Worm (Caenorhabditis elegans) whole organism, dauer: ENCODE data around the gene ZK550.2.

ENCODE experiments used
- unc-62 ChIP-seq: sonication (generic microtip); optimal IDR thresholded peaks from 2 replicates; lab custom pipeline; 2017; ENCODE audit warnings: missing biosample characterization, missing genetic modification reagents, missing genetic modification characterization

ZK550.2 gene

ce11 chrIV:17253435-17253834 is 8.1 kb downstream of the ZK550.2 start:
- TF ChIP-seq unc-62 (GFP tag; lab: Kevin White, UChicago), result no peak

ce11 chrIV:17255001-17255400 is 9.6 kb downstream of the ZK550.2 start, which contains the start of gene gtf-2E1:
gtf-2E1 (plus strand) TSS chrIV:17255301.
- TF ChIP-seq unc-62 (GFP tag; lab: Kevin White, UChicago), result no peak

ce11 chrIV:17258824-17259223 is 13.4 kb downstream of the ZK550.2 start:
- TF ChIP-seq unc-62 (GFP tag; lab: Kevin White, UChicago), result no peak

- no peak for TF ChIP-seq unc-62 (GFP tag; lab: Kevin White, UChicago)
Measured at ce11 chrIV:17259310-17259709, 13.9 kb downstream of the ZK550.2 start, which contains the start of gene phyh-1. phyh-1 (minus strand) TSS chrIV:17259410.

- no peak for TF ChIP-seq unc-62 (GFP tag; lab: Kevin White, UChicago)
Measured at ce11 chrIV:17262385-17262784, 17.0 kb downstream of the ZK550.2 start, which contains the start of gene ZK550.6. ZK550.6 (minus strand) TSS chrIV:17262485.

- TF ChIP-seq unc-62 (GFP tag; lab: Kevin White, UChicago), result no peak
Measured at ce11 chrIV:17263714-17264113, 18.3 kb downstream of the ZK550.2 start.

ce11 chrIV:17264714-17265113 is 19.3 kb downstream of the ZK550.2 start, which contains the start of gene F26D10.13:
F26D10.13 (minus strand) TSS chrIV:17264814.
- TF ChIP-seq unc-62 (GFP tag; lab: Kevin White, UChicago), result no peak

- TF ChIP-seq unc-62 (GFP tag; lab: Kevin White, UChicago), result no peak
Measured at ce11 chrIV:17265279-17265678, 19.9 kb downstream of the ZK550.2 start, which contains the start of gene str-187. str-187 (plus strand) TSS chrIV:17265579.

- TF ChIP-seq unc-62 (GFP tag; lab: Kevin White, UChicago), result no peak
Measured at ce11 chrIV:17265716-17266115, 20.3 kb downstream of the ZK550.2 start.

- no peak for TF ChIP-seq unc-62 (GFP tag; lab: Kevin White, UChicago)
Measured at ce11 chrIV:17267304-17267891, 22.0 kb downstream of the ZK550.2 start.

ce11 chrIV:17268069-17268468 is 22.7 kb downstream of the ZK550.2 start:
- no peak for TF ChIP-seq unc-62 (GFP tag; lab: Kevin White, UChicago)

ce11 chrIV:17268628-17269027 is 23.2 kb downstream of the ZK550.2 start:
- no peak for TF ChIP-seq unc-62 (GFP tag; lab: Kevin White, UChicago)

- no peak for TF ChIP-seq unc-62 (GFP tag; lab: Kevin White, UChicago)
Measured at ce11 chrIV:17269042-17269441, 23.7 kb downstream of the ZK550.2 start, which contains the start of gene atgp-1. atgp-1 (plus strand) TSS chrIV:17269342.

- no peak for TF ChIP-seq unc-62 (GFP tag; lab: Kevin White, UChicago)
Measured at ce11 chrIV:17269702-17270101, 24.3 kb downstream of the ZK550.2 start.

ce11 chrIV:17273602-17274110 is 28.3 kb downstream of the ZK550.2 start, which contains the start of gene gln-5:
gln-5 (minus strand) TSS chrIV:17273652.
- no peak for TF ChIP-seq unc-62 (GFP tag; lab: Kevin White, UChicago)

- no peak for TF ChIP-seq unc-62 (GFP tag; lab: Kevin White, UChicago)
Measured at ce11 chrIV:17275281-17275680, 29.9 kb downstream of the ZK550.2 start, which contains the start of gene lhfp-4. lhfp-4 (plus strand) TSS chrIV:17275581.
